Worm (Caenorhabditis elegans) whole organism, dauer: Measurements from ENCODE around the gene cpt-6.

Source experiments
- unc-62 ChIP-seq: sonication (generic microtip); optimal IDR thresholded peaks from 2 replicates; lab custom pipeline; 2017; ENCODE audit warnings: missing biosample characterization, missing genetic modification reagents, missing genetic modification characterization

Gene cpt-6

DNA sequence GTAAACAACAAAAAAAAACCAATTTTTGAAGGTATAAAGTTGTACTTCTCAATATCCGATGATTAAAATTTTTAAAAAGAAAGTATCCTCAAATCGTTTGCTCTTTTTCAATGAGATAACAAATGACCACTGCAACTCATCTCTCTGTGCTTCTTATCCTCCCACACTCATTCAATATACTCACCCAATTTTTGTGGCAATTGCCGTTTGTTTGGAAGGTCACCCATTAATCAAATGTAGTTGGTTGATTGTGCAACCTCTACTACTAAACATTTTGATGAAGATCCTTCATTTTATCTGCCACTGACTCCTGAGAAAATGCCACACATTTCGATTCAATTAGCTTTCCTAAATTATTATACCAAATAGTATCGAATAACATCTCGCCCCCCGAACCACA, 26.0 kb downstream of the cpt-6 start:
- no peak for TF ChIP-seq unc-62 (GFP tag; lab: Kevin White, UChicago)

ce11 chrV:6464765-6465164, 29.0 kb downstream of the cpt-6 start, which contains the start of gene unc-83:
Gene unc-83 (plus strand): TSS chrV:6465065.
- no peak for TF ChIP-seq unc-62 (GFP tag; lab: Kevin White, UChicago)

ce11 chrV:6464238-6464637, 29.5 kb downstream of the cpt-6 start:
- TF ChIP-seq unc-62 (GFP tag; lab: Kevin White, UChicago), result no peak

- TF ChIP-seq unc-62 (GFP tag; lab: Kevin White, UChicago), result no peak
These were observed 31.1 kb downstream of the cpt-6 start for ce11 chrV:6462606-6463005.

- no peak for TF ChIP-seq unc-62 (GFP tag; lab: Kevin White, UChicago)
These were observed 32.5 kb downstream of the cpt-6 start for ce11 chrV:6461250-6461649.

ce11 chrV:6458302-6458998, 35.3 kb downstream of the cpt-6 start:
- no peak for TF ChIP-seq unc-62 (GFP tag; lab: Kevin White, UChicago)

DNA sequence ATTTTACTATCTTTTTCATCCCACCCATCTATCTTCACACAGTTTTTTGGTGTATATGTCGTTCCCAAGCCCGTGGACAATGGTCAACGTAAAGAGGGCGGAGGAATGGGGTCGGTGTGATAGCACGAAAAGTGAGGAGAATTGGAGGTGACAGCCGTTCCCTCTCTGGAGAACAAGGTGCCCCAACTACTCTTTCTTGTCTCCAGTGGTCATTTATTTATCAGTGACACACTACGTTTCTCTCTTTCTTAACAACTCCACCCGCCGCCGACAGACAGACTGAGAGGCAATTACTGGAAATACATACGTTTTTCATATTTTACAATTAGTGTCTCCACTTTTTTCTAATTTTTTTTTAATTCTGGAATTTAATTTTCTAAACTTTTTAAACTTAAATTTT, 36.8 kb downstream of the cpt-6 start:
- no peak for TF ChIP-seq unc-62 (GFP tag; lab: Kevin White, UChicago)

- no peak for TF ChIP-seq unc-62 (GFP tag; lab: Kevin White, UChicago)
These were observed 40.6 kb downstream of the cpt-6 start, which contains the start of gene acl-9 for ce11 chrV:6453122-6453521. Gene acl-9 (plus strand): TSS chrV:6453226.

- TF ChIP-seq unc-62 (GFP tag; lab: Kevin White, UChicago), result no peak
These were observed 43.4 kb downstream of the cpt-6 start, which contains the start of gene acl-8 for ce11 chrV:6450129-6451011. Gene acl-8 (plus strand): TSS chrV:6450870.

DNA sequence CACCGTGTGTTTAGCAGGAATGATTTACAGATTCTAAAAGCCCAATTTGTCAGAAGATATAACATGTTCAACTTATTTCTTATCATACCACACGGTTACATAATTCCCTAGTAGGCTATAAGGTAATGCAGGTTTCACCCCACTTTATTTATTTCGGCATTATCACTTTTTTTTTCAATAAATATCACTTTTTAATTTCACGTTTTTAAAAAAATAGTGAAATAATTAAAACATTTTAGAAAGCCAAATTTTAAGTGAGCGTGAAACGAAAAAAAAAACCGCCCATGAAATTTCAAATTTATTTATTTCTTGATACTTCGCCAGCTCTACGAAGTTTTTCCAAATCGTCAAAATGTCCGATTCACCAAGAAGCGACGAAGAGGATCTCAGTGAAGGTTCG, 45.4 kb downstream of the cpt-6 start, which contains the start of gene fbxa-196:
TSS of gene fbxa-196 (plus strand) at position 301 of the 400 bp plus-strand sequence.
- TF ChIP-seq unc-62 (GFP tag; lab: Kevin White, UChicago), result no peak

ce11 chrV:6442037-6442436, 51.7 kb downstream of the cpt-6 start, which contains the start of gene T05H4.3:
Gene T05H4.3 (plus strand): TSS chrV:6442337.
- no peak for TF ChIP-seq unc-62 (GFP tag; lab: Kevin White, UChicago)

DNA sequence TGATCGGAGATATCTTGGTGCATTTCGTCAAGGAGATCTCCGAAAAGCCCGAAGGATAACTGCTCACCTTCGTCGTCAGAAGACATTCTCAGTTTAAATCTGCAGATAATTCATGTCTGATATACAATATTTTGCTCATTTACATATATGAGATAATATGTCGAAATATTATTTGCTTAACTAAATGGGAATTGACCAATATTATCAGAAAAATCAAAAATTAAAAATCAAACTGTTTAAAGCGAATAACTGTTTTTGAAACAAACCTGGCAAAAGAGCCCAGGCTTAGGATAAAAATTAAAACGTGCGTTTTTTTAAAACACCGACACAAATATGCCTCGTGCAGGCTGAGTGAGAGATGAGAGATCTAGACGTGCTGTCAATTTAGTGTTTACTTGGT, 52.1 kb downstream of the cpt-6 start, which contains the start of gene T05H4.15:
TSS of gene T05H4.15 (minus strand) at position 101 of the 400 bp plus-strand sequence.
- no peak for TF ChIP-seq unc-62 (GFP tag; lab: Kevin White, UChicago)
